Fruit fly (Drosophila melanogaster): ENCODE data around the gene rdgA.

rdgA gene

DNA sequence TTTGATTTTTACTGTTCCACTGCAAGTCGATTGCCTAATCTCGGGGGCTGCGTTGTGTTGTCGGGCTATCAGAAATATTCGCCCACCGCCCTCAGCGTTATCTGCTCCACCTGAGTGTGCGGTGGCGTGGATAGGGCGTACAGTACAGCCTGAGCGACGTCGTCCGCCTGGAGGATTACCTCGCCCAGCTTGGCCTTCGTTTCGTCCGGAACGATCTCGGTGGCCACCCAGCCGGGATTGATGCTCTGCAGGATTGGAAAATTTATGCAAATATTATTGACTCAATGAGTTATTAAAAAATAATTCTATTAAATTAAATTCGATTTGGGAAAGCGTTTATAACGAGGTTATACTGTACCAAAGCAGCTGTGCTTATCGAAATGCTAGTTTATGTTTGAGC lies 66.3 kb downstream of the rdgA start (continued):
- TF ChIP-seq grau (tag; optimal IDR thresholded peaks at IDR 0.05) = peak; percentile 84
- TF ChIP-seq inv (GFP tag; IDR thresholded peaks at IDR 0.05; ENCODE audit: partially characterized antibody) = no peak
- TF ChIP-seq CG1603 (tag; optimal IDR thresholded peaks at IDR 0.05) = peak; percentile 22
- TF ChIP-seq lmd (GFP tag; IDR thresholded peaks at IDR 0.05) = peak; percentile 57
- TF ChIP-seq exex (tag; optimal IDR thresholded peaks at IDR 0.05) = peak; percentile 1
- 0 out of 3 replicates have a peak, but pooled peaks have one; percentile 19 for TF ChIP-seq CG11695 (GFP tag; IDR thresholded peaks at IDR 0.05)
- no peak for TF ChIP-seq pan (optimal IDR thresholded peaks at IDR 0.05)
- TF ChIP-seq pan (GFP tag; optimal IDR thresholded peaks at IDR 0.05 in 1 of 2, IDR thresholded peaks at IDR 0.05 in 1 of 2) = peak in 1 of 2 experiments; percentile 49
- TF ChIP-seq CG11504 (tag; optimal IDR thresholded peaks at IDR 0.05) = peak; percentile 49
- TF ChIP-seq Abd-B (GFP tag; optimal IDR thresholded peaks at IDR 0.05) = peak; percentile 3
- TF ChIP-seq unpg (GFP tag; optimal IDR thresholded peaks at IDR 0.05) = peak; percentile 37
- peak; percentile 55 for TF ChIP-seq sug (tag; optimal IDR thresholded peaks at IDR 0.05)
- TF ChIP-seq pfk (GFP tag; optimal IDR thresholded peaks at IDR 0.05) = no peak
- TF ChIP-seq Adf1 (GFP tag; IDR thresholded peaks at IDR 0.05) = peak; percentile 36; the same call in 1 of the 2 replicates
- peak; percentile 46 for TF ChIP-seq CG7839 (tag; optimal IDR thresholded peaks at IDR 0.05)
- no peak for TF ChIP-seq Drgx (GFP tag; IDR thresholded peaks at IDR 0.05)
- TF ChIP-seq CG32532 (GFP tag; IDR thresholded peaks at IDR 0.05) = no peak
- no peak for TF ChIP-seq CG12219 (GFP tag; optimal IDR thresholded peaks at IDR 0.05)
- TF ChIP-seq E2f1 (GFP tag; IDR thresholded peaks at IDR 0.05) = peak; percentile 41
- TF ChIP-seq Hr51 (GFP tag; optimal IDR thresholded peaks at IDR 0.05) = peak in 1 of 2 experiments; percentile 43
- peak; percentile 22 for TF ChIP-seq Sox102F (GFP tag; optimal IDR thresholded peaks at IDR 0.05)
- 0 out of 2 replicates have a peak, but pooled peaks have one; percentile 28 for TF ChIP-seq CG14014 (GFP tag; IDR thresholded peaks at IDR 0.05)
- peak; percentile 22; the same call in 1 of the 2 replicates for TF ChIP-seq al (GFP tag; IDR thresholded peaks at IDR 0.05)
- TF ChIP-seq ken (GFP tag; IDR thresholded peaks at IDR 0.05) = 0 out of 3 replicates have a peak, but pooled peaks have one; percentile 49
- TF ChIP-seq Oaz (GFP tag; IDR thresholded peaks at IDR 0.05) = 0 out of 2 replicates have a peak, but pooled peaks have one; percentile 30
- TF ChIP-seq Aef1 (GFP tag; IDR thresholded peaks at IDR 0.05) = peak; percentile 11; the same call in 1 of the 3 replicates
- peak; percentile 27 for TF ChIP-seq PHDP (tag; optimal IDR thresholded peaks at IDR 0.05)
- TF ChIP-seq ase (GFP tag; IDR thresholded peaks at IDR 0.05) = no peak
- TF ChIP-seq CkIIα-i1 (GFP tag; IDR thresholded peaks at IDR 0.05) = no peak
- peak; percentile 36 for TF ChIP-seq CG12659 (GFP tag; optimal IDR thresholded peaks at IDR 0.05)
- TF ChIP-seq ttk (GFP tag; IDR thresholded peaks at IDR 0.05) = peak; percentile 25; the same call in 1 of the 2 replicates
- peak; percentile 32; the same call in 1 of the 4 replicates for TF ChIP-seq Gug (GFP tag; IDR thresholded peaks at IDR 0.05)
- peak; percentile 28; the same call in 1 of the 2 replicates for TF ChIP-seq gsb (GFP tag; IDR thresholded peaks at IDR 0.05)
- peak; percentile 46 for TF ChIP-seq CG6689 (GFP tag; IDR thresholded peaks at IDR 0.05)
- peak; percentile 56; the same call in 1 of the 2 replicates for TF ChIP-seq stc (GFP tag; IDR thresholded peaks at IDR 0.05)
- peak; percentile 90 for TF ChIP-seq row (GFP tag; IDR thresholded peaks at IDR 0.05)
- 0 out of 2 replicates have a peak, but pooled peaks have one; percentile 13 for TF ChIP-seq MBD-R2 (GFP tag; IDR thresholded peaks at IDR 0.05)
- TF ChIP-seq CG6813 (GFP tag; optimal IDR thresholded peaks at IDR 0.05) = no peak
- no peak for TF ChIP-seq CG8089 (GFP tag; optimal IDR thresholded peaks at IDR 0.05)
- TF ChIP-seq crp (GFP tag; optimal IDR thresholded peaks at IDR 0.05) = no peak
- TF ChIP-seq Xbp1 (GFP tag; optimal IDR thresholded peaks at IDR 0.05) = peak; percentile 24
- no peak for TF ChIP-seq fd102C (GFP tag; optimal IDR thresholded peaks at IDR 0.05)
- no peak for TF ChIP-seq nom (GFP tag; optimal IDR thresholded peaks at IDR 0.05)
- peak; percentile 38; the same call in 2 of the 3 replicates for TF ChIP-seq tgo (GFP tag; IDR thresholded peaks at IDR 0.05)
- TF ChIP-seq fu2 (GFP tag; optimal IDR thresholded peaks at IDR 0.05) = no peak
- TF ChIP-seq Hsf (GFP tag; optimal IDR thresholded peaks at IDR 0.05) = no peak
- peak; percentile 46 for TF ChIP-seq CG18599 (GFP tag; optimal IDR thresholded peaks at IDR 0.05)
- TF ChIP-seq H2.0 (GFP tag; IDR thresholded peaks at IDR 0.05) = 0 out of 2 replicates have a peak, but pooled peaks have one; percentile 20
- no peak for TF ChIP-seq NC2β (GFP tag; optimal IDR thresholded peaks at IDR 0.05)
- TF ChIP-seq CG17361 (GFP tag; IDR thresholded peaks at IDR 0.05) = no peak

All from whole organism, embryonic.